Worm (Caenorhabditis elegans): ENCODE measurements around the gene Y75B8A.28.

DNA sequence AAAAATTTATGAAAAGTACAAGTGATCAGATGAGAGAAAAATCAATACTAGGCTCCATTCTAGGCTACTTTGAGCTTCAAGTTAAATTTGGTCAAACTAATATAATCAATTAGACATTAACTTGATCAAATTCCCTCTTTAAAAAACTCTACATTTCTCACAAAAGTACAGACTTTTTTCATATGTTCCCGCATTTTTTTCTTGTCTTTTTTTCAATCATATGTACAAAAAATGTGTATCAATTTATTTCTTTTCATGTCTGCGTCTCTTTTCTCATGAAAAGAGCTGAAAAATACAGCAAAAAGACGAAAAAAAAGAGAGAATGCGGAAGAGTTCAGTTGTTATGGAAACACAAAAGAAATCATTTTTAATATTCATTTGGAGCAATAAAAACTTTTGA lies 19.6 kb upstream of the Y75B8A.28 start:
- TF ChIP-seq nhr-237 (tag; optimal IDR thresholded peaks at IDR 0.05) (no peak), dmd-4 (tag; optimal IDR thresholded peaks at IDR 0.05) (no peak), fos-1 (tag; optimal IDR thresholded peaks at IDR 0.05) (no peak), snpc-4 (tag; optimal IDR thresholded peaks at IDR 0.05) (no peak), ceh-82 (tag; optimal IDR thresholded peaks at IDR 0.05) (no peak), R02D3.7 (tag; optimal IDR thresholded peaks at IDR 0.05) (no peak)
